Fruit fly (Drosophila melanogaster): Measurements from ENCODE around the gene CG12689.

CG12689 gene

dm6 chrX:7618195-7618594 is 32.3 kb upstream of the CG12689 start (continued):
- TF ChIP-seq CG11695 (GFP tag; IDR thresholded peaks at IDR 0.05) (peak; percentile 70), CG8924 (tag; optimal IDR thresholded peaks at IDR 0.05) (peak; percentile 68), CG11085 (GFP tag; IDR thresholded peaks at IDR 0.05) (no peak), CG11696 (GFP tag; IDR thresholded peaks at IDR 0.05) (0 out of 2 replicates have a peak, but pooled peaks have one; percentile 7), trem (tag; optimal IDR thresholded peaks at IDR 0.05) (peak; percentile 53), YL-1 (GFP tag; optimal IDR thresholded peaks at IDR 0.05) (no peak), CG13775 (GFP tag; optimal IDR thresholded peaks at IDR 0.05) (peak; percentile 40), gsb (GFP tag; IDR thresholded peaks at IDR 0.05) (no peak), vvl (GFP tag; IDR thresholded peaks at IDR 0.05) (peak; percentile 85), gro (GFP tag; optimal IDR thresholded peaks at IDR 0.05) (peak; percentile 50), CG17829 (tag; optimal IDR thresholded peaks at IDR 0.05) (peak; percentile 84), slou (GFP tag; optimal IDR thresholded peaks at IDR 0.05) (peak; percentile 17), sqz (GFP tag; optimal IDR thresholded peaks at IDR 0.05) (peak; percentile 42), CG12071 (GFP tag; optimal IDR thresholded peaks at IDR 0.05) (peak; percentile 57), fru (optimal IDR thresholded peaks at IDR 0.05) (no peak), CrebB (tag; optimal IDR thresholded peaks at IDR 0.05) (peak; percentile 15), CG31224 (GFP tag; IDR thresholded peaks at IDR 0.05) (no peak; the same call in 1 of the 2 replicates), crc (GFP tag; optimal IDR thresholded peaks at IDR 0.05) (peak; percentile 66), tll (GFP tag; optimal IDR thresholded peaks at IDR 0.05) (no peak), hkb (optimal IDR thresholded peaks at IDR 0.05) (no peak), hkb (GFP tag; IDR thresholded peaks at IDR 0.05) (peak; percentile 67), Taf1 (GFP tag; IDR thresholded peaks at IDR 0.05) (no peak), klu (GFP tag; IDR thresholded peaks at IDR 0.05) (0 out of 2 replicates have a peak, but pooled peaks have one; percentile 20), Nf-YB (GFP tag; optimal IDR thresholded peaks at IDR 0.05) (peak; percentile 12), CG11398 (GFP tag; optimal IDR thresholded peaks at IDR 0.05) (peak; percentile 50), CG12391 (tag; optimal IDR thresholded peaks at IDR 0.05) (peak; percentile 65), CG30403 (GFP tag; optimal IDR thresholded peaks at IDR 0.05) (peak; percentile 78), Dek (tag; optimal IDR thresholded peaks at IDR 0.05) (no peak), Pdp1 (GFP tag; optimal IDR thresholded peaks at IDR 0.05) (peak; percentile 76 to 81), zfh2 (GFP tag; optimal IDR thresholded peaks at IDR 0.05) (peak; percentile 49), ATbp (GFP tag; optimal IDR thresholded peaks at IDR 0.05) (peak; percentile 68), CG16813 (GFP tag; IDR thresholded peaks at IDR 0.05; ENCODE audit: partially characterized antibody) (no peak), CG8478 (optimal IDR thresholded peaks at IDR 0.05) (no peak), gem (tag; optimal IDR thresholded peaks at IDR 0.05) (peak; percentile 84), CG7928 (GFP tag; optimal IDR thresholded peaks at IDR 0.05) (no peak), insv (GFP tag; optimal IDR thresholded peaks at IDR 0.05) (no peak), CG18599 (GFP tag; optimal IDR thresholded peaks at IDR 0.05) (peak; percentile 61), so (GFP tag; IDR thresholded peaks at IDR 0.05) (no peak), lab (GFP tag; optimal IDR thresholded peaks at IDR 0.05) (peak; percentile 73), CG18619 (GFP tag; optimal IDR thresholded peaks at IDR 0.05) (peak; percentile 29), CG32532 (GFP tag; IDR thresholded peaks at IDR 0.05) (peak; percentile 70; the same call in 1 of the 2 replicates), CG3281 (GFP tag; optimal IDR thresholded peaks at IDR 0.05) (peak; percentile 55), exex (tag; optimal IDR thresholded peaks at IDR 0.05) (no peak), Drgx (GFP tag; IDR thresholded peaks at IDR 0.05) (0 out of 2 replicates have a peak, but pooled peaks have one; percentile 28), Meics (GFP tag; optimal IDR thresholded peaks at IDR 0.05) (peak; percentile 54), CG15601 (tag; optimal IDR thresholded peaks at IDR 0.05) (peak; percentile 65), HLHmδ (GFP tag; optimal IDR thresholded peaks at IDR 0.05) (no peak), maf-S (GFP tag; optimal IDR thresholded peaks at IDR 0.05) (peak; percentile 43), HHEX (GFP tag; optimal IDR thresholded peaks at IDR 0.05) (peak; percentile 53), tup (GFP tag; optimal IDR thresholded peaks at IDR 0.05) (peak; percentile 39), CG6254 (GFP tag; optimal IDR thresholded peaks at IDR 0.05) (peak; percentile 29)
